Worm (Caenorhabditis elegans): ENCODE results near the gene F34H10.5.

DNA sequence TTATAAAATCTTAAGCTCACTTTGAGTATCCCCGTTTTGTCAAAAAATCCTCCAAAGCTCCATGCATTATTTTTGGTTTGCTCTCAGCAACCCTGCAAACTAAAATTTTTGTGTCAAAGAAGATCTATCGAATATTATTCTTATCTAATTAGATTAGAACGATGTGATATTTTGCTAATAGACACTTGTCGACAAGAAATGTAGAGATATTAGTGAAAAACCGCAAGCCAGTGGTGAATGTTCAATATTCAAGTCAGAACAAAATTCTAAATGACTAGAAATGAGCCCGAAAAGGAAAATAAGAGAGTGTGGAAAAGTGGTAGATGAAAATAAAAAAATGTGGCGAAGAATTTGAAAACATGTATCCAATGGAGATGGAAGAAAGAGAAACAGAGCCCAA, 39.3 kb downstream of the F34H10.5 start, which contains the start of gene C43C3.4:
- TF ChIP-seq pha-4 (tag; optimal IDR thresholded peaks at IDR 0.05) (no peak), ama-1 (optimal IDR thresholded peaks at IDR 0.05) (no peak), ceh-9 (tag; optimal IDR thresholded peaks at IDR 0.05) (no peak), dve-1 (tag; optimal IDR thresholded peaks at IDR 0.05) (no peak)

Data from whole organism, late embryonic.